Worm (Caenorhabditis elegans) whole organism, mixed stage, embryonic: ENCODE results near the gene gpx-5.

Source experiments
- nhr-12 ChIP-seq: fragments of 150-350 bp; optimal IDR thresholded peaks from 2 replicates; lab custom pipeline; 2014; ENCODE audit warnings: missing biosample characterization, missing genetic modification characterization
- nhr-237 ChIP-seq: fragments of 150-350 bp; optimal IDR thresholded peaks from 2 replicates; lab custom pipeline; 2014; ENCODE audit warnings: missing biosample characterization, missing genetic modification characterization
- nhr-28 ChIP-seq: fragments of 150-350 bp; optimal IDR thresholded peaks from 2 replicates; lab custom pipeline; 2014; ENCODE audit warnings: missing biosample characterization, missing genetic modification characterization
- ztf-11 ChIP-seq: fragments of 150-350 bp; optimal IDR thresholded peaks from 2 replicates; lab custom pipeline; 2014; ENCODE audit warnings: missing biosample characterization, missing genetic modification characterization

ce11 chrX:9548011-9548795, 36.3 kb upstream of the gpx-5 start:
- no peak for TF ChIP-seq ztf-11 (tag; lab: Kevin White, UChicago)
- TF ChIP-seq nhr-12 (tag; lab: Kevin White, UChicago) = no peak
- TF ChIP-seq nhr-237 (tag; lab: Kevin White, UChicago) = no peak
- TF ChIP-seq nhr-28 = no peak
